Fruit fly (Drosophila melanogaster): ENCODE measurements around the gene ImpL2.
A peak's percentile ranks its signal among the peaks of the same experiment; 100 is the strongest.

ImpL2 gene

dm6 chr3L:4228187-4228836, 7.6 kb downstream of the ImpL2 start (continued):
- TF ChIP-seq nerfin-2 (GFP tag; IDR thresholded peaks at IDR 0.05; ENCODE audit: partially characterized antibody) (no peak), Dip2 (GFP tag; IDR thresholded peaks at IDR 0.05) (peak; percentile 48; the same call in 1 of the 2 replicates), CG15269 (tag; optimal IDR thresholded peaks at IDR 0.05) (peak; percentile 96), Oaz (GFP tag; IDR thresholded peaks at IDR 0.05) (peak; percentile 91), crc (GFP tag; optimal IDR thresholded peaks at IDR 0.05) (peak; percentile 81), klu (GFP tag; IDR thresholded peaks at IDR 0.05) (peak; percentile 87), TFAM (GFP tag; optimal IDR thresholded peaks at IDR 0.05) (peak; percentile 86), CG12155 (GFP tag; optimal IDR thresholded peaks at IDR 0.05) (peak; percentile 85), CG43689 (GFP tag; IDR thresholded peaks at IDR 0.05) (peak; percentile 92), fd3F (GFP tag; optimal IDR thresholded peaks at IDR 0.05) (peak; percentile 84), Fer3 (tag; optimal IDR thresholded peaks at IDR 0.05) (peak; percentile 91), Sox100B (GFP tag; optimal IDR thresholded peaks at IDR 0.05) (peak; percentile 96), fu2 (GFP tag; optimal IDR thresholded peaks at IDR 0.05) (peak; percentile 84), wek (GFP tag; optimal IDR thresholded peaks at IDR 0.05) (peak; percentile 88), hb (GFP tag; IDR thresholded peaks at IDR 0.05; ENCODE audit: partially characterized antibody) (no peak), CG4707 (GFP tag; optimal IDR thresholded peaks at IDR 0.05) (peak; percentile 93), amos (GFP tag; IDR thresholded peaks at IDR 0.05; ENCODE audit: partially characterized antibody) (no peak), Elba2 (GFP tag; optimal IDR thresholded peaks at IDR 0.05) (no peak), dimm (GFP tag; IDR thresholded peaks at IDR 0.05) (peak; percentile 95), Trl (optimal IDR thresholded peaks at IDR 0.05) (no peak), Trl (GFP tag; optimal IDR thresholded peaks at IDR 0.05) (peak; percentile 94), PHDP (tag; optimal IDR thresholded peaks at IDR 0.05) (peak; percentile 95), chinmo (GFP tag; IDR thresholded peaks at IDR 0.05; ENCODE audit: partially characterized antibody) (no peak), btn (GFP tag; optimal IDR thresholded peaks at IDR 0.05) (peak; percentile 97), CG17186 (GFP tag; optimal IDR thresholded peaks at IDR 0.05) (peak; percentile 87), psq (GFP tag; optimal IDR thresholded peaks at IDR 0.05) (peak; percentile 92), lilli (GFP tag; optimal IDR thresholded peaks at IDR 0.05) (peak; percentile 88), CG31224 (GFP tag; IDR thresholded peaks at IDR 0.05) (peak; percentile 82), CG6854 (GFP tag; optimal IDR thresholded peaks at IDR 0.05) (peak; percentile 69), CG30403 (GFP tag; optimal IDR thresholded peaks at IDR 0.05) (peak; percentile 95), ATbp (GFP tag; optimal IDR thresholded peaks at IDR 0.05) (peak; percentile 99), Sry-δ (GFP tag; optimal IDR thresholded peaks at IDR 0.05) (peak; percentile 68), CG12744 (GFP tag; optimal IDR thresholded peaks at IDR 0.05) (peak; percentile 74), CG8388 (GFP tag; optimal IDR thresholded peaks at IDR 0.05) (peak; percentile 97), CG4328 (GFP tag; optimal IDR thresholded peaks at IDR 0.05) (peak; percentile 94), nom (GFP tag; optimal IDR thresholded peaks at IDR 0.05) (peak; percentile 98), CG33213 (GFP tag; optimal IDR thresholded peaks at IDR 0.05) (peak; percentile 94), CG3995 (GFP tag; optimal IDR thresholded peaks at IDR 0.05) (peak; percentile 18), yki (optimal IDR thresholded peaks at IDR 0.05) (no peak), CG14710 (tag; optimal IDR thresholded peaks at IDR 0.05) (peak; percentile 96), salm (tag; optimal IDR thresholded peaks at IDR 0.05) (peak; percentile 96), CG13296 (GFP tag; optimal IDR thresholded peaks at IDR 0.05) (peak; percentile 82), CG3163 (GFP tag; optimal IDR thresholded peaks at IDR 0.05) (peak; percentile 83), crol (GFP tag; IDR thresholded peaks at IDR 0.05) (peak; percentile 97), CG14014 (GFP tag; IDR thresholded peaks at IDR 0.05) (peak; percentile 95), D19B (GFP tag; optimal IDR thresholded peaks at IDR 0.05) (peak; percentile 43), p53 (GFP tag; optimal IDR thresholded peaks at IDR 0.05) (peak; percentile 83), nerfin-1 (tag; optimal IDR thresholded peaks at IDR 0.05) (peak; percentile 96), tx (GFP tag; optimal IDR thresholded peaks at IDR 0.05) (peak; percentile 94), gce (GFP tag; IDR thresholded peaks at IDR 0.05) (peak; percentile 98), CG8478 (optimal IDR thresholded peaks at IDR 0.05) (no peak)

Measured in whole organism, embryonic.